Fruit fly (Drosophila melanogaster) whole organism, adult: ENCODE data around the gene CG44325.

ENCODE experiments used
- CG11617 ChIP-seq: fragments of 200-800 bp; sonication (Bioruptor generic); optimal IDR thresholded peaks from 2 replicates; lab custom pipeline; 2017; ENCODE audit warnings: mild to moderate bottlenecking, missing biosample characterization, missing genetic modification reagents, missing genetic modification characterization
- CG1620 ChIP-seq: fragments of 200-800 bp; sonication (Bioruptor generic); optimal IDR thresholded peaks from 2 replicates; lab custom pipeline; 2016; ENCODE audit warnings: missing biosample characterization, missing genetic modification characterization
- CG5204 ChIP-seq: fragments of 200-800 bp; sonication (Bioruptor generic); optimal IDR thresholded peaks from 2 replicates; lab custom pipeline; 2016; ENCODE audit warnings: missing biosample characterization, missing genetic modification characterization
- Clk ChIP-seq: fragments of 200-800 bp; sonication (Bioruptor generic); optimal IDR thresholded peaks from 2 replicates; lab custom pipeline; 2017; ENCODE audit warnings: missing biosample characterization, missing genetic modification characterization
- bab1 ChIP-seq: fragments of 200-800 bp; sonication (Bioruptor generic); optimal IDR thresholded peaks from 3 replicates; lab custom pipeline; 2019; ENCODE audit warnings: missing biosample characterization, mild to moderate bottlenecking, missing genetic modification characterization, moderate library complexity
- cic ChIP-seq: fragments of 200-800 bp; sonication (Bioruptor generic); optimal IDR thresholded peaks from 2 replicates; lab custom pipeline; 2017; ENCODE audit warnings: missing biosample characterization, mild to moderate bottlenecking, missing genetic modification characterization, moderate library complexity
- tj ChIP-seq: fragments of 200-800 bp; sonication (Bioruptor generic); optimal IDR thresholded peaks from 3 replicates; lab custom pipeline; 2017; ENCODE audit warnings: missing biosample characterization, mild to moderate bottlenecking, missing genetic modification characterization, moderate library complexity
- toe ChIP-seq: fragments of 200-800 bp; sonication (Bioruptor generic); optimal IDR thresholded peaks from 2 replicates; lab custom pipeline; 2016; ENCODE audit warnings: missing biosample characterization, missing genetic modification characterization

dm6 chrX:9036113-9036512 lies 42.2 kb downstream of the CG44325 start:
- no peak for TF ChIP-seq toe (GFP tag; lab: Kevin White, UChicago)
- no peak for TF ChIP-seq CG1620 (GFP tag; lab: Kevin White, UChicago)
- no peak for TF ChIP-seq bab1
- TF ChIP-seq tj (GFP tag; lab: Kevin White, UChicago) = no peak
- no peak for TF ChIP-seq CG11617 (GFP tag; lab: Kevin White, UChicago)
- TF ChIP-seq CG5204 (GFP tag; lab: Kevin White, UChicago) = no peak
- no peak for TF ChIP-seq Clk (GFP tag; lab: Kevin White, UChicago)
- no peak for TF ChIP-seq cic (GFP tag; lab: Kevin White, UChicago)
